Worm (Caenorhabditis elegans) whole organism, L1 larva: ENCODE results near the gene C02E7.6.

Source experiments
- C16A3.4 ChIP-seq: fragments of 150-350 bp; optimal IDR thresholded peaks from 2 replicates; lab custom pipeline; 2014; ENCODE audit warnings: missing biosample characterization, missing genetic modification characterization
- F16B12.6 ChIP-seq: fragments of 150-350 bp; optimal IDR thresholded peaks from 2 replicates; lab custom pipeline; 2014; ENCODE audit warnings: missing biosample characterization, missing genetic modification characterization
- aha-1 ChIP-seq: fragments of 150-350 bp; optimal IDR thresholded peaks from 2 replicates; lab custom pipeline; 2014; ENCODE audit warnings: missing biosample characterization, missing genetic modification characterization
- aly-2 ChIP-seq: fragments of 150-350 bp; optimal IDR thresholded peaks from 2 replicates; lab custom pipeline; 2014; ENCODE audit warnings: missing biosample characterization, missing genetic modification characterization
- blmp-1 ChIP-seq: fragments of 150-350 bp; optimal IDR thresholded peaks from 2 replicates; lab custom pipeline; 2014; ENCODE audit warnings: missing biosample characterization, missing genetic modification characterization
- ceh-90 ChIP-seq: sonication (generic microtip); optimal IDR thresholded peaks from 2 replicates; lab custom pipeline; 2016; ENCODE audit warnings: missing genetic modification characterization, missing compliant biosample characterization
- ces-1 ChIP-seq: fragments of 150-350 bp; optimal IDR thresholded peaks from 2 replicates; lab custom pipeline; 2014; ENCODE audit warnings: missing biosample characterization, missing genetic modification reagents, missing genetic modification characterization
- dsc-1 ChIP-seq: sonication (generic microtip); optimal IDR thresholded peaks from 2 replicates; lab custom pipeline; 2016; ENCODE audit warnings: mild to moderate bottlenecking, missing genetic modification characterization, missing compliant biosample characterization
- efl-1 ChIP-seq, 4 experiments: fragments of 150-350 bp; optimal IDR thresholded peaks in 3 of 4; peaks in 1 of 4; 1 replicate in 1 of 4; 2 replicates in 3 of 4; lab custom pipeline; 2014; ENCODE audit warnings: missing biosample characterization in 2 of 4, missing genetic modification characterization in 2 of 4, missing genetic modification reagents in 2 of 4
- efl-3 ChIP-seq: fragments of 200-800 bp; sonication (Bioruptor generic); optimal IDR thresholded peaks from 2 replicates; lab custom pipeline; 2018; ENCODE audit warnings: mild to moderate bottlenecking, missing genetic modification characterization, missing compliant biosample characterization
- egl-13 ChIP-seq: sonication (generic microtip); optimal IDR thresholded peaks from 2 replicates; lab custom pipeline; 2016; ENCODE audit warnings: missing genotype, missing genetic modification reagents, missing genetic modification characterization, missing compliant biosample characterization
- elt-2 ChIP-seq: sonication (generic microtip); optimal IDR thresholded peaks from 2 replicates; lab custom pipeline; 2016; ENCODE audit warnings: missing genetic modification characterization, mild to moderate bottlenecking, inconsistent platforms, missing compliant biosample characterization, missing genetic modification reagents
- fkh-10 ChIP-seq: sonication (generic microtip); optimal IDR thresholded peaks from 2 replicates; lab custom pipeline; 2017; ENCODE audit warnings: missing biosample characterization, missing genetic modification reagents, missing genetic modification characterization
- fkh-4 ChIP-seq: sonication (generic microtip); optimal IDR thresholded peaks from 2 replicates; lab custom pipeline; 2016; ENCODE audit warnings: missing compliant biosample characterization, missing genetic modification characterization, borderline replicate concordance
- fkh-8 ChIP-seq: sonication (generic microtip); optimal IDR thresholded peaks from 2 replicates; lab custom pipeline; 2016; ENCODE audit warnings: mild to moderate bottlenecking, missing genetic modification characterization, missing compliant biosample characterization
- fos-1 ChIP-seq: fragments of 150-350 bp; optimal IDR thresholded peaks from 2 replicates; lab custom pipeline; 2014; ENCODE audit warnings: missing biosample characterization, missing genetic modification characterization
- grh-1 ChIP-seq: fragments of 200-800 bp; sonication (Bioruptor generic); IDR thresholded peaks from 2 replicates; pipeline ENCODE4 v1.3.6; 2022; ENCODE audit warnings: missing genetic modification reagents, missing genetic modification characterization, missing compliant biosample characterization
- hlh-4 ChIP-seq: sonication (generic microtip); optimal IDR thresholded peaks from 2 replicates; lab custom pipeline; 2016; ENCODE audit warnings: mild to moderate bottlenecking, missing genetic modification characterization, missing compliant biosample characterization
- hpl-2 ChIP-seq: fragments of 150-350 bp; optimal IDR thresholded peaks from 2 replicates; lab custom pipeline; 2014; ENCODE audit warnings: missing biosample characterization, missing genetic modification reagents, missing genetic modification characterization
- irx-1 ChIP-seq: sonication (generic microtip); optimal IDR thresholded peaks from 2 replicates; lab custom pipeline; 2016; ENCODE audit warnings: missing genetic modification characterization, missing compliant biosample characterization
- jun-1 ChIP-seq: fragments of 150-350 bp; optimal IDR thresholded peaks from 2 replicates; lab custom pipeline; 2014; ENCODE audit warnings: missing biosample characterization, missing genetic modification reagents, missing genetic modification characterization
- lin-14 ChIP-seq: fragments of 200-800 bp; sonication (Bioruptor generic); optimal IDR thresholded peaks from 2 replicates; lab custom pipeline; 2018; ENCODE audit warnings: mild to moderate bottlenecking, missing genetic modification characterization, moderate library complexity, missing compliant biosample characterization
- lin-15B ChIP-seq: fragments of 150-350 bp; sonication (generic microtip); optimal IDR thresholded peaks from 3 replicates; lab custom pipeline; 2014; ENCODE audit warnings: missing biosample characterization, missing genetic modification characterization
- lin-35 ChIP-seq, 2 experiments: fragments of 150-350 bp; optimal IDR thresholded peaks; 2 replicates each; lab custom pipeline; 2014; ENCODE audit warnings: missing biosample characterization in 2 of 2, missing genetic modification characterization in 2 of 2, missing genetic modification reagents in 2 of 2
- lir-3 ChIP-seq: sonication (generic microtip); optimal IDR thresholded peaks from 2 replicates; lab custom pipeline; 2016; ENCODE audit warnings: mild to moderate bottlenecking, missing genetic modification characterization, moderate library complexity, missing compliant biosample characterization; ENCODE audit not compliant: poor library complexity
- mef-2 ChIP-seq: fragments of 150-350 bp; optimal IDR thresholded peaks from 2 replicates; lab custom pipeline; 2014; ENCODE audit warnings: missing biosample characterization, missing genetic modification characterization
- mep-1 ChIP-seq: fragments of 150-350 bp; optimal IDR thresholded peaks from 2 replicates; lab custom pipeline; 2014; ENCODE audit warnings: missing biosample characterization, missing genetic modification characterization
- nhr-11 ChIP-seq: fragments of 150-350 bp; optimal IDR thresholded peaks from 2 replicates; lab custom pipeline; 2014; ENCODE audit warnings: missing biosample characterization, missing genetic modification characterization
- nhr-20 ChIP-seq: sonication (generic microtip); optimal IDR thresholded peaks from 2 replicates; lab custom pipeline; 2016; ENCODE audit warnings: mild to moderate bottlenecking, missing genetic modification characterization, missing compliant biosample characterization
- nhr-71 ChIP-seq: sonication (generic microtip); optimal IDR thresholded peaks from 2 replicates; lab custom pipeline; 2016; ENCODE audit warnings: mild to moderate bottlenecking, missing genetic modification characterization, moderate library complexity, missing compliant biosample characterization
- nhr-76 ChIP-seq: sonication (generic microtip); optimal IDR thresholded peaks from 2 replicates; lab custom pipeline; 2017; ENCODE audit warnings: missing biosample characterization, missing genetic modification characterization
- nhr-77 ChIP-seq: fragments of 150-350 bp; optimal IDR thresholded peaks from 2 replicates; lab custom pipeline; 2014; ENCODE audit warnings: missing biosample characterization, missing genetic modification characterization
- nhr-90 ChIP-seq: sonication (generic microtip); optimal IDR thresholded peaks from 2 replicates; lab custom pipeline; 2016; ENCODE audit warnings: mild to moderate bottlenecking, missing genetic modification characterization, missing compliant biosample characterization; ENCODE audit not compliant: poor library complexity
- pqm-1 ChIP-seq: sonication (generic microtip); optimal IDR thresholded peaks from 3 replicates; lab custom pipeline; 2017; ENCODE audit warnings: missing biosample characterization, missing genetic modification characterization
- rnt-1 ChIP-seq: sonication (generic microtip); optimal IDR thresholded peaks from 2 replicates; lab custom pipeline; 2016; ENCODE audit warnings: mild to moderate bottlenecking, missing genetic modification characterization, moderate library complexity, missing compliant biosample characterization
- snu-23 ChIP-seq: sonication (generic microtip); optimal IDR thresholded peaks from 2 replicates; lab custom pipeline; 2016; ENCODE audit warnings: missing genetic modification characterization, missing compliant biosample characterization
- sox-4 ChIP-seq: sonication (generic microtip); optimal IDR thresholded peaks from 2 replicates; lab custom pipeline; 2016; ENCODE audit warnings: missing genetic modification characterization, missing compliant biosample characterization
- swsn-7 ChIP-seq: sonication (generic microtip); optimal IDR thresholded peaks from 2 replicates; lab custom pipeline; 2016; ENCODE audit warnings: missing genetic modification characterization, missing compliant biosample characterization
- tbx-2 ChIP-seq: sonication (generic microtip); optimal IDR thresholded peaks from 2 replicates; lab custom pipeline; 2016; ENCODE audit warnings: missing genetic modification characterization, missing compliant biosample characterization
- tlp-1 ChIP-seq: fragments of 150-350 bp; optimal IDR thresholded peaks from 2 replicates; lab custom pipeline; 2014; ENCODE audit warnings: missing biosample characterization, missing genetic modification characterization
- unc-130 ChIP-seq: fragments of 150-350 bp; optimal IDR thresholded peaks from 2 replicates; lab custom pipeline; 2017; ENCODE audit warnings: missing biosample characterization, missing genetic modification characterization, inconsistent platforms
- unc-62 ChIP-seq: fragments of 150-350 bp; optimal IDR thresholded peaks from 2 replicates; lab custom pipeline; 2014; ENCODE audit warnings: missing biosample characterization, missing genetic modification reagents, missing genetic modification characterization
- unc-86 ChIP-seq: sonication (generic microtip); optimal IDR thresholded peaks from 2 replicates; lab custom pipeline; 2016; ENCODE audit warnings: missing genetic modification characterization, missing compliant biosample characterization
- zag-1 ChIP-seq: fragments of 150-350 bp; optimal IDR thresholded peaks from 2 replicates; lab custom pipeline; 2014; ENCODE audit warnings: missing biosample characterization, missing genetic modification characterization
- ztf-11 ChIP-seq, 2 experiments: sonication (generic microtip); optimal IDR thresholded peaks; 2 replicates each; lab custom pipeline; 2016 to 2017; ENCODE audit warnings: missing genetic modification characterization in 2 of 2, missing biosample characterization in 1 of 2, missing compliant biosample characterization in 1 of 2

Gene C02E7.6

DNA sequence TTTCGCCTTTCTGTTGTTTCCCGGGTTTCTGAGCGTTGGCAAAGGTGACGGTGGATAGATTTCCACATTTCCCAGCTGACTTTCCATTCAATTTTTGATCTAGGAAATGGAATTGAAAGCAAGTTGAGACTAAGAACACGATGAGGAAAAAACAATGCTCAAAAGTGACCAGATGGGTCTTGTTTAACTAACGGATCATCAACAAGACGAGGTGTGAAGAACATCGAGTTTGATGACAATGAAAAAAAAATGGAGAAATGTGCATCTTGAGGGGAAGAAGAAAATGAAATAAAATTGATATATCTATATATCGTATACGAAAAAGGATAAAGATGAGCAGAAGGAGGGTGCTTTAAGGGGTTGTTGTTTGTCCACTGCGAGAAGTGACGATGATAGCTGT is 41.4 kb upstream of the C02E7.6 start, which contains the start of gene T19H12.6:
Gene T19H12.6, minus strand, starts transcription at position 101 of the 400 bp plus-strand sequence.
- TF ChIP-seq aha-1 (tag; lab: Kevin White, UChicago) = no peak
- TF ChIP-seq unc-130 = no peak
- no peak for TF ChIP-seq fkh-10 (GFP tag; lab: Kevin White, UChicago)
- no peak for TF ChIP-seq jun-1
- TF ChIP-seq lin-35 (GFP tag; optimal IDR thresholded peaks at IDR 0.05; lab: Kevin White, UChicago) = no peak
- no peak for TF ChIP-seq rnt-1 (tag; lab: Kevin White, UChicago)
- no peak for TF ChIP-seq aly-2
- TF ChIP-seq sox-4 (tag; lab: Kevin White, UChicago) = no peak

DNA sequence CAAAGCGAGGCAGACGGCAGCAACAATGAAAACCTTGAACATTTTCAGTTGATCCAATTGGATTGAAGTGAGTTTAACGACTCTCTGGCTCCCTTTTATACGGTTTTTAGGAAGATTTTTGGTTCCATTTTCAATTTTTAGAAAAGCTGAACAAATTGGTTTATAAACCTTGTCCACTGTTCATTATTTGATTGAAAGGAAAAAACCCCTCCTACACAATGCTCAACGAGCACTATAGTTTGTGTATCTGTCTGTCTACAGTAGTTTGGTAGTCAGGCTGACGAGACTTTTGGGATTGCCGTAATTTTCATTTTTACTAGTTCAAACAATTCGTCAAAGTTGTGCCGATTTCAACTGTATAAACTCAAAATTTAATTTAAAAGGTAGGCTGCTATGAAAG is 39.8 kb upstream of the C02E7.6 start, which contains the start of gene T19H12.15:
Gene T19H12.15, minus strand, starts transcription at position 101 of the 400 bp plus-strand sequence.
- no peak for TF ChIP-seq mef-2
- no peak for TF ChIP-seq aha-1 (tag; lab: Kevin White, UChicago)
- TF ChIP-seq lin-14 = no peak
- no peak for TF ChIP-seq grh-1 (GFP tag; lab: Robert Waterston, UW)
- TF ChIP-seq nhr-20 (tag; lab: Kevin White, UChicago) = no peak
- no peak for TF ChIP-seq fkh-4
- TF ChIP-seq nhr-71 (tag; lab: Kevin White, UChicago) = no peak
- no peak for TF ChIP-seq tlp-1 (tag; lab: Kevin White, UChicago)
- no peak for TF ChIP-seq fkh-8
- TF ChIP-seq hpl-2 (GFP tag; lab: Kevin White, UChicago) = no peak

DNA sequence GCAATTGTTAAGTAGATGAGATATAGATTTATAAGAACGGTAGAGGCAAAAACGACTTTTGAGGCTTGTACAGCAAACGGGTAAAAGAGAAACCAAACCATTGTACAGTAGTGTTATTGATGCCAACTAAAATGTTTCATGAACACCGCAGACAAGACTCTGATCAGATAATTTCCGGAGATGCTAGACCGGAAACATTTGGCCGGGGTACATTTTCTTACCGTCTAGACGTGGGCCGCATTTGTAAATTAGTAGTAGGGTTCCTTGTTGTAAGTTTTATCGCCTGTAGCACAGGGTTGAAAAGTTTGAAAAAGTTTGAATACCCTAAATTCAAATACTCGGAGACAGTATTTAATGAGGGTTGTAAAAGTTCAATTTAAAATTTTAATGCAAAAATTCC is 37.6 kb upstream of the C02E7.6 start, which contains the start of gene str-32:
Gene str-32, minus strand, starts transcription at position 101 of the 400 bp plus-strand sequence.
- no peak for TF ChIP-seq unc-86 (tag; lab: Kevin White, UChicago)
- no peak for TF ChIP-seq nhr-76 (tag; lab: Kevin White, UChicago)
- TF ChIP-seq rnt-1 (tag; lab: Kevin White, UChicago) = no peak
- TF ChIP-seq ces-1 (GFP tag; lab: Kevin White, UChicago) = no peak
- TF ChIP-seq swsn-7 = no peak
- TF ChIP-seq fos-1 = no peak
- TF ChIP-seq aly-2 = no peak
- no peak for TF ChIP-seq dsc-1 (tag; lab: Kevin White, UChicago)
- no peak for TF ChIP-seq lir-3 (tag; lab: Kevin White, UChicago)
- no peak for TF ChIP-seq irx-1 (tag; lab: Kevin White, UChicago)
- TF ChIP-seq mef-2 = no peak
- no peak for TF ChIP-seq lin-15B (tag; lab: Kevin White, UChicago)
- TF ChIP-seq nhr-90 = no peak
- TF ChIP-seq mep-1 = no peak
- no peak for TF ChIP-seq F16B12.6 (tag; lab: Kevin White, UChicago)
- TF ChIP-seq ztf-11 (tag; optimal IDR thresholded peaks at IDR 0.05; lab: Kevin White, UChicago) = no peak
- no peak for TF ChIP-seq nhr-11

DNA sequence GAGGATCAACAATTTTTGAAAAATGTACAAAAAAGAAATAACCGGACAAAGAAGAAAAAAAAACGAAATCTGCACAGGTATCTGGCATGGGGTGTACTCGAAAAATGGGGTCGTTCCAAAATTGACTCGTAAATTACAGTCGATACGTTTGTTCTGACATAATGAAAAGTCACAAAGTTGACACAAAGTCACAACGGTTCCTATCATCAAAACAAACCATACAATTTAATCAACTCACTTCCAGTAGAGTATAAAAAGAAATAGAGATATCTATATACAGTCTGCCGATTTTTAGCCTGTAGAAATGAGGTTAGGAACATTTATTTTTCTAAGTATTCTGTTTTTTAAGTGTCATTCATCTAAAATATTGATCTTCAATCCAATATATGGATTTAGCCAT is 34.5 kb upstream of the C02E7.6 start, which contains the start of gene T19H12.12:
Gene T19H12.12, plus strand, starts transcription at position 301 of the 400 bp plus-strand sequence.
- TF ChIP-seq elt-2 (tag; lab: Kevin White, UChicago) = no peak
- TF ChIP-seq pqm-1 (tag; lab: Kevin White, UChicago) = no peak
- TF ChIP-seq fkh-8 = no peak
- TF ChIP-seq fos-1 = no peak
- TF ChIP-seq lin-15B (tag; lab: Kevin White, UChicago) = no peak
- TF ChIP-seq nhr-20 (tag; lab: Kevin White, UChicago) = no peak
- no peak for TF ChIP-seq tbx-2 (tag; lab: Kevin White, UChicago)
- no peak for TF ChIP-seq efl-3 (GFP tag; lab: Kevin White, UChicago)

DNA sequence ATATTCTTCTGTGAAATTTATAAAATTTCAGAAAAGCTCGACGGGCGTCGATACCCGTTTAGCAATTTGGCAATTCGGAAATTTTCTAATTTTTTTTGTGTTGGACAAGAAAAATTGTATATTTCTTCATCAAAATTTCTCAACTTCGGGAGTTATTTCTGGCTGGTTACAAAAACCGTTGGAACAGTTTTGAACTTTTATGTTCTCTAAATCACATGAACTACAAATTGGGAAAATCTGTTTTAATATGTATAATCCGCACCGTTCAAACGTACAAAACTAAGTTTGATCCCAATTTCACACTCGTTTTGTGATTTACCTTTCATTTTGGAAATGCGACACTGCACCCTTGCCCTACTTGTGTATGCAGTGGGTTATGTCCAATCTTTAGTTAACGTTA is 33.6 kb upstream of the C02E7.6 start, which contains the start of gene T19H12.3:
Gene T19H12.3, plus strand, starts transcription at position 301 of the 400 bp plus-strand sequence.
- TF ChIP-seq unc-62 (GFP tag; lab: Kevin White, UChicago) = no peak
- TF ChIP-seq hlh-4 = no peak
- no peak for TF ChIP-seq C16A3.4 (tag; lab: Kevin White, UChicago)
- TF ChIP-seq snu-23 (GFP tag; lab: Kevin White, UChicago) = no peak
- no peak for TF ChIP-seq egl-13 (tag; lab: Kevin White, UChicago)
- no peak for TF ChIP-seq unc-130
- no peak for TF ChIP-seq nhr-90
- TF ChIP-seq lin-35 (GFP tag; optimal IDR thresholded peaks at IDR 0.05; lab: Kevin White, UChicago) = no peak
- TF ChIP-seq nhr-71 (tag; lab: Kevin White, UChicago) = no peak
- no peak for TF ChIP-seq lin-15B (tag; lab: Kevin White, UChicago)
- no peak for TF ChIP-seq ceh-90 (tag; lab: Kevin White, UChicago)
- TF ChIP-seq nhr-77 = no peak
- TF ChIP-seq efl-1 (optimal IDR thresholded peaks at IDR 0.05; lab: Kevin White, UChicago) = no peak
- TF ChIP-seq efl-1 (GFP tag; optimal IDR thresholded peaks at IDR 0.05 in 1 of 2; lab: Kevin White, UChicago) = no peak
- TF ChIP-seq zag-1 (tag; lab: Kevin White, UChicago) = no peak
- no peak for TF ChIP-seq blmp-1 (tag; lab: Kevin White, UChicago)
- no peak for TF ChIP-seq pqm-1 (tag; lab: Kevin White, UChicago)
- TF ChIP-seq fkh-8 = no peak
- no peak for TF ChIP-seq ces-1 (GFP tag; lab: Kevin White, UChicago)
